Worm (Caenorhabditis elegans): ENCODE measurements around the gene srx-47.

srx-47 gene

ce11 chrV:9318046-9318445, 31.7 kb upstream of the srx-47 start, which contains the start of gene kvs-3 (continued):
- TF ChIP-seq mes-4 (tag; optimal IDR thresholded peaks at IDR 0.05) (peak; percentile 66), B0019.2 (GFP tag; conservative IDR thresholded peaks at IDR 0.05) (peak; percentile 49; the same call in 1 of the 2 replicates), Y79H2A.3 (GFP tag; conservative IDR thresholded peaks at IDR 0.05) (peak; percentile 69; the same call in 1 of the 2 replicates), ccch-3 (GFP tag; optimal IDR thresholded peaks at IDR 0.05) (peak; percentile 53), tbp1 (GFP tag; optimal IDR thresholded peaks at IDR 0.05) (peak; percentile 97), ceh-58 (GFP tag; IDR thresholded peaks at IDR 0.05) (0 out of 2 replicates have a peak, but pooled peaks have one; percentile 55), ztf-28 (GFP tag; IDR thresholded peaks at IDR 0.05) (peak; percentile 92), lin-54 (GFP tag; optimal IDR thresholded peaks at IDR 0.05) (peak; percentile 71), nhr-80 (tag; optimal IDR thresholded peaks at IDR 0.05) (no peak), Y67H2A.10 (GFP tag; conservative IDR thresholded peaks at IDR 0.05) (peak; percentile 50; the same call in 1 of the 2 replicates), rpc-1 (optimal IDR thresholded peaks at IDR 0.05) (peak; percentile 85), rpc-1 (tag; optimal IDR thresholded peaks at IDR 0.05) (peak; percentile 94), sdz-38 (tag; optimal IDR thresholded peaks at IDR 0.05) (peak; percentile 10), ztf-3 (GFP tag; optimal IDR thresholded peaks at IDR 0.05) (peak; percentile 56), nfyb-1 (GFP tag; IDR thresholded peaks at IDR 0.05) (peak; percentile 92), hsf-1 (GFP tag; IDR thresholded peaks at IDR 0.05) (peak; percentile 74; the same call in 1 of the 2 replicates), rcor-1 (GFP tag; IDR thresholded peaks at IDR 0.05) (peak; percentile 84), ceh-27 (GFP tag; optimal IDR thresholded peaks at IDR 0.05) (peak; percentile 77), unc-130 (GFP tag; optimal IDR thresholded peaks at IDR 0.05) (peak; percentile 44), ets-4 (GFP tag; optimal IDR thresholded peaks at IDR 0.05) (peak; percentile 37), somi-1 (GFP tag; optimal IDR thresholded peaks at IDR 0.05) (peak; percentile 37), Y56A3A.18 (GFP tag; IDR thresholded peaks at IDR 0.05) (no peak; the same call in 1 of the 2 replicates), F37B4.10 (GFP tag; IDR thresholded peaks at IDR 0.05) (no peak), mxl-1 (tag; optimal IDR thresholded peaks at IDR 0.05) (peak; percentile 73), tlf-1 (GFP tag; optimal IDR thresholded peaks at IDR 0.05) (no peak), D2030.7 (GFP tag; IDR thresholded peaks at IDR 0.05) (peak; percentile 2; the same call in 1 of the 2 replicates), lsy-27 (tag; optimal IDR thresholded peaks at IDR 0.05; ENCODE audit: borderline replicate concordance, insufficient read depth) (peak; percentile 34), cebp-1 (GFP tag; IDR thresholded peaks at IDR 0.05) (peak; percentile 55; the same call in 1 of the 2 replicates), cebp-1 (tag; optimal IDR thresholded peaks at IDR 0.05) (no peak), nhr-120 (GFP tag; IDR thresholded peaks at IDR 0.05) (peak; percentile 92; the same call in 1 of the 2 replicates), ztf-18 (tag; optimal IDR thresholded peaks at IDR 0.05) (peak; percentile 84), ZK185.1 (tag; optimal IDR thresholded peaks at IDR 0.05; ENCODE audit: poor library complexity, severe bottlenecking) (peak; percentile 80), ceh-79 (tag; optimal IDR thresholded peaks at IDR 0.05) (peak; percentile 81), lsl-1 (GFP tag; optimal IDR thresholded peaks at IDR 0.05) (no peak), madf-10 (tag; optimal IDR thresholded peaks at IDR 0.05) (peak; percentile 80), F10E7.11 (tag; optimal IDR thresholded peaks at IDR 0.05) (peak; percentile 72), mel-28 (tag; optimal IDR thresholded peaks at IDR 0.05; ENCODE audit: borderline replicate concordance) (no peak), ztf-26 (tag; optimal IDR thresholded peaks at IDR 0.05) (peak; percentile 70), dpff-1 (tag; optimal IDR thresholded peaks at IDR 0.05) (peak; percentile 44), egl-18 (GFP tag; IDR thresholded peaks at IDR 0.05) (peak; percentile 75; the same call in 1 of the 2 replicates), F57A8.1 (GFP tag; optimal IDR thresholded peaks at IDR 0.05) (peak; percentile 95), tbx-9 (tag; optimal IDR thresholded peaks at IDR 0.05; ENCODE audit: borderline replicate concordance) (peak; percentile 19), hrde-1 (tag; optimal IDR thresholded peaks at IDR 0.05; ENCODE audit: borderline replicate concordance) (peak; percentile 83), T07F8.4 (tag; optimal IDR thresholded peaks at IDR 0.05) (peak; percentile 92), snpc-3.4 (tag; optimal IDR thresholded peaks at IDR 0.05) (peak; percentile 89), hmg-20 (GFP tag; IDR thresholded peaks at IDR 0.05) (0 out of 2 replicates have a peak, but pooled peaks have one; percentile 39), aptf-3 (GFP tag; IDR thresholded peaks at IDR 0.05) (no peak), F55B11.4 (tag; optimal IDR thresholded peaks at IDR 0.05; ENCODE audit: borderline replicate concordance, insufficient read depth) (no peak)

Data from whole organism, young adult.